Fruit fly (Drosophila melanogaster): ENCODE data around the gene Ntf-2.

Ntf-2 gene

DNA sequence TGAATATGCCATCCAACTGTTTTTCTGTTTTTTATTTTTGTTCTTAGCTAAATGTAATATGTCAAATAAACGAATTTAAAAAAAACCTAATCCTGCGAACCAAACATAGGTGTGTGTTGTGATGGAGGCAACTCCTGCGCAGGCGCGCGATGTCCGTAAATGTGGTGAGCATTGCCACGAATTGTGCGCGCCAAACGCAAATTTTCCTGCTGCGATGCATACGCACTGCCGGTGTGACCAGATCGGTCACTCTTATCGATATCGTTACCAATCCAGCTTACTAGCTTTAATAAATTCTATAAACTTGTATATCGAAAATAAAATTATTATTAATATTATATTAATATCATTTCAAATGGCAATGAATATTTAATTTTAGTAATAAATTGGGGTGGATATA, 631 bp upstream of the Ntf-2 start:
- no peak for TF ChIP-seq ovo (GFP tag; optimal IDR thresholded peaks at IDR 0.05)

DNA sequence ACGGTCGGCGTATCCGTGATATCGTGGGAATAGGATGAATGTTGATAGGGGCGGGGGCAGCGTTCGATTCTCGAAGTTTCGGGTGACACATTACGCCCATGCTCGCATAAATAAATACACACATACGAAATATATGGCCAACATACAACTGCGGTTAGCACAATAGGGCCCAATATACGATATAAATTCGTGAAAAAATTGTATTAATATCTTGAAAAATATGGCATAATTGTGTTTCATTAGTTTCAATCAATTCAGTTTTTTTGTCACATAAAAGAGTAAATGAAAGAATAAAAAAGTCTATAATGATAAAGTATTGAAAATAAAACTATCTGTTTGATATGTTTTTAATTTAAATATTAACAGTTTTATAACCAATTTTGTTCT, 662 bp downstream of the Ntf-2 start:
- no peak for TF ChIP-seq Hr96 (GFP tag; optimal IDR thresholded peaks at IDR 0.05)
- TF ChIP-seq tj (GFP tag; optimal IDR thresholded peaks at IDR 0.05) = peak; percentile 33

DNA sequence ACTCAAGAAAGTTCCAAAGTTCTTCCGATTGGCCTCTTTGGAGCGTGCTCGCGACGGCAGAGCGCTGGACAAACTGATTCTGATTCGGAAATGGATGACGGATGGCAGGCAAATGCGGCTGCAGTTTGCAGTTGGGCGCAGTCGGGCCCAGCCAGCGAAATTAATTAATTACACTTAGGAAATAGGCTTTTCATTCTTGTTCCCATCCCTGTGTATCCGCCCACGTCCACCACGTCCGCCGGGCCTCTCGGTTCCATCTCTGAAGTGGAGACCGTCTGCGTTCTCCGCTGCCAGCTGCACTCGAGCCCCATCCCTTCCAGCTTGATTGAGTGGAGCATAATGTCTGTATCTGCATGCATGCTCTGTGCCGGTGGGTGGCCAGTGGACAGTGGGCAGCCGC, 5.2 kb downstream of the Ntf-2 start, which contains the start of gene CG15449:
Gene CG15449 (minus strand): TSS at position 101 of the 400 bp plus-strand sequence.
- TF ChIP-seq CG12768 (GFP tag; optimal IDR thresholded peaks at IDR 0.05) = no peak
- TF ChIP-seq CG11617 (GFP tag; optimal IDR thresholded peaks at IDR 0.05) = no peak
- TF ChIP-seq bab1 (GFP tag; optimal IDR thresholded peaks at IDR 0.05) = no peak
- no peak for TF ChIP-seq Hr96 (GFP tag; optimal IDR thresholded peaks at IDR 0.05)
- TF ChIP-seq CG14711 (tag; optimal IDR thresholded peaks at IDR 0.05) = no peak
- no peak for TF ChIP-seq pad (GFP tag; optimal IDR thresholded peaks at IDR 0.05)
- no peak for TF ChIP-seq Clk (GFP tag; optimal IDR thresholded peaks at IDR 0.05)
- no peak for TF ChIP-seq Mnt (GFP tag; optimal IDR thresholded peaks at IDR 0.05)
- no peak for TF ChIP-seq CG7045 (GFP tag; optimal IDR thresholded peaks at IDR 0.05)
- TF ChIP-seq Crg-1 (GFP tag; optimal IDR thresholded peaks at IDR 0.05) = no peak
- no peak for TF ChIP-seq ovo (GFP tag; optimal IDR thresholded peaks at IDR 0.05)
- TF ChIP-seq cnc (optimal IDR thresholded peaks at IDR 0.05) = no peak
- no peak for TF ChIP-seq CG33017 (tag; optimal IDR thresholded peaks at IDR 0.05)
- TF ChIP-seq tj (GFP tag; optimal IDR thresholded peaks at IDR 0.05) = no peak

DNA sequence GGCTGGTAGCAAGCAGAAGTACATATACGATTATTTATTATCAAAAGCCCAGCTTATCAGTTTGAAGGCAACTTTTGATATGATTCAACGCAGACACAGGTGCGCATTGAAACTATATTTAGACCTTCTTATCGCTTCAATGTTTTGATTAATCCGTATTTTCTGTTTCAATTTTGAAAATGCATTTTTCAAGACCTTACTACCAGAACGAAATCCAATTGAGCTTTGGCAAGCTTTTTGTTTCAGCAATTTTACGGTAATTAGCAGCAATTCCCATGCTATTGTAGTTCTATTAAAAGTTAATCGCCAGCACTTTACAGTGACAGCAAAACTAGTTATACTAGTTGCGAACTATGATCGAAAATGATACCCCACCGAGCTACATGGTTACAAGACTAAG, 6.6 kb downstream of the Ntf-2 start, which contains the start of gene Mgstl:
Gene Mgstl (plus strand): TSS at position 301 of the 400 bp plus-strand sequence.
- TF ChIP-seq CG5204 (GFP tag; optimal IDR thresholded peaks at IDR 0.05) (peak; percentile 34), kay (GFP tag; ENCODE audit: borderline replicate concordance) (peak; percentile 87), pad (GFP tag; optimal IDR thresholded peaks at IDR 0.05) (no peak)

DNA sequence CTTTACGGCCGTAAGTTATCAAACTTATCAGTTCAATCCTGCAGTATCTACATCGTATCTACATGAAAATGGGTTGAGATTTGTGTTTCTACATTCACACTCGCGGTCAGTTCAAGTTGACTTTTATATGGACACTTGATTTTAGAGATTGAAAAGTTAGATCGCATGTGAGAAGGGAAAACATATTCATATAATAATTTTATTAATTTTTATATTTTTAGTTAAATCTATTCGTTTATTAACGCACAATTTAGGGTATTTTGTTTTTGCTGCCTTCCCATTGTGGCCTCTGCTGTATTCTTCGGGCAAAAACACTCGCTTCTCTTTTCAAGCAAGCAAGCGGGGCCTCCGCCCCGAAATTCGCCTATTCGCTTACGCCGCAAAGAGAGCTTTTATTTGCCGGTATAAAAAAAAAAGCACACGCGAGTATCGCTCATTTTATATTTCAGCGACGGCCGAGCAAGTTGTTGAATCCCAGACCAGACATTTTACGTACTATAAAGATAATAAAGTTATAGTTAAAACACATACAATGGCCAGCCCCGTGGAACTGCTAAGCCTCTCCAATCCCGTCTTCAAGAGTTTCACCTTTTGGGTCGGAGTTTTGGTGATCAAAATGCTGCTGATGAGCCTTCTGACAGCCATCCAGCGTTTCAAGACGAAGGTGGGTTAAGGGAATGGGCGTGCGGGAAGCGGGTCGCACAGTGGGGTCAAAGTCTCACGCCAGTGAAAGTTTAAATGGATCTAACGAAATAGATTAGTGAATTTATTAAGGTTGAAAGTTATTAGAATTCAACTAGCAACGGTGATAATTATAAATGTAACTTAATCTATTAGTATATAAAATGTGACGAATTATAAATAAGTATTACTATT, 7.6 kb downstream of the Ntf-2 start:
- TF ChIP-seq Hr96 (GFP tag; optimal IDR thresholded peaks at IDR 0.05) (peak; percentile 53), Mnt (GFP tag; optimal IDR thresholded peaks at IDR 0.05) (peak; percentile 71), tj (GFP tag; optimal IDR thresholded peaks at IDR 0.05) (peak; percentile 84), ovo (GFP tag; optimal IDR thresholded peaks at IDR 0.05) (peak; percentile 59), Crg-1 (GFP tag; optimal IDR thresholded peaks at IDR 0.05) (no peak), toe (GFP tag; optimal IDR thresholded peaks at IDR 0.05) (peak; percentile 35), CG7045 (GFP tag; optimal IDR thresholded peaks at IDR 0.05) (peak; percentile 79), CG14711 (tag; optimal IDR thresholded peaks at IDR 0.05) (peak; percentile 85), kay (GFP tag; ENCODE audit: borderline replicate concordance) (peak; percentile 78), pad (GFP tag; optimal IDR thresholded peaks at IDR 0.05) (peak; percentile 70), CG11617 (GFP tag; optimal IDR thresholded peaks at IDR 0.05) (peak; percentile 83), CG33017 (tag; optimal IDR thresholded peaks at IDR 0.05) (peak; percentile 82), CG12768 (GFP tag; optimal IDR thresholded peaks at IDR 0.05) (peak; percentile 66), Clk (GFP tag; optimal IDR thresholded peaks at IDR 0.05) (peak; percentile 39), CG5204 (GFP tag; optimal IDR thresholded peaks at IDR 0.05) (peak; percentile 26), cnc (optimal IDR thresholded peaks at IDR 0.05) (no peak), cic (GFP tag; optimal IDR thresholded peaks at IDR 0.05) (peak; percentile 49), CG1620 (GFP tag; optimal IDR thresholded peaks at IDR 0.05) (peak; percentile 46), CG7101 (tag; optimal IDR thresholded peaks at IDR 0.05) (peak; percentile 92), bab1 (GFP tag; optimal IDR thresholded peaks at IDR 0.05) (peak; percentile 85)

DNA sequence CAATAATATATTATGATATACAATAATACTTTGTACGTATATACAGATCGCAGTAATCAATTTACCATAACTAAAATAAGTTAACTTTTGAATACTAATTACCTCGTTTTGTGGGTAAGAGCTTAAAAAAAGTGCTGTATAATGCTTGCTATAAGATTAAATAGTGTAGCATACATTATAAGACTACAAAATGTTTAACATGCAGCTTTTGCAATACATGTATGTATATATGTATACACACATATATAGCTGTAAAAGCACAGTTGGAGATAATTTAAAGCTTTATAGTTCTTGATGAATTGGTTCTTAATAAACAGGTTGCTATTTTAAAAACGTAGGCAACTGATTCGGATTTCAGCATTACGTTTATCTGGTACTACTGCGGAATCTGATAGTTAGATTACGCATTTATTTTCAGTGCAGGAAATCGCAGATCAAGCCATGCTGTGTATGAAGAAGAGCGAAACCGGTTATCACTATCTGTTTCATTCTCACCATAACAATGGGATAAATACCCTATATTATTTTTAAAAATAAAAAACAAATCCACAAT, 9.1 kb downstream of the Ntf-2 start:
- TF ChIP-seq CG1620 (GFP tag; optimal IDR thresholded peaks at IDR 0.05) = no peak
- no peak for TF ChIP-seq CG14711 (tag; optimal IDR thresholded peaks at IDR 0.05)
- TF ChIP-seq cnc (optimal IDR thresholded peaks at IDR 0.05) = peak in 1 of 2 experiments; percentile 76

DNA sequence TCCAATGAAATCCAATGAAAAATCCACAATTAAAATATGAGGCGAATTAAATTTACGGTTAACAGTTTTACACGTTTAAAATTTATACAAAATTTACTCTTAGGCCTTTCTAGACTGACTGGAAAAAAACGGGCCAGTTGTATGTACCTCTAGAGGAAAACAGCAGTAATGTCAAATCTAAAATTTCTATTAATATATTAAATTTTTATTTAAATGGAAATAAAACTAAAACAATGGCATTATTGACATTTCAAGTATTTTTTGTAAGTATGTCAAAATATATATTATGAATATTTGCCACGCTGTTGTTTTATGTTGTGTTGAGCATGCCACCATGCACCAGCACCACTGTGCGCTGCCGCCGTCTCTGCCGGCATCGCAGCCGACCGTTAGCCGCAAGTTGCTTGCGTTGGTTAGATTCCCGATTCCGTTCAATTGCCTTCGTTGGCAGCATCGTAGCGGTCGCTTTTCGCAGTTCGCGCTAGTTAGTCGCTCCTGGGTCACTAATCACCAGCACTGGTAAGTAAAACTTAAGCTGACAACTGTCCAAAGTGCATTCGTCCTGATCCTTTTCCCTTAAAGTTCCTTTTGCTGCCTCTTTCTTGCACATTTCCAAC, 9.7 kb downstream of the Ntf-2 start, which contains the start of gene Cbs:
Gene Cbs (plus strand): TSS at position 308 of the 617 bp plus-strand sequence.
- TF ChIP-seq kay (GFP tag; ENCODE audit: borderline replicate concordance) (peak; percentile 58), CG5204 (GFP tag; optimal IDR thresholded peaks at IDR 0.05) (no peak), cic (GFP tag; optimal IDR thresholded peaks at IDR 0.05) (peak; percentile 36), CG1620 (GFP tag; optimal IDR thresholded peaks at IDR 0.05) (peak; percentile 17), CG14711 (tag; optimal IDR thresholded peaks at IDR 0.05) (peak; percentile 25), Crg-1 (GFP tag; optimal IDR thresholded peaks at IDR 0.05) (peak; percentile 25), Hr96 (GFP tag; optimal IDR thresholded peaks at IDR 0.05) (no peak), cnc (optimal IDR thresholded peaks at IDR 0.05) (no peak), CG33017 (tag; optimal IDR thresholded peaks at IDR 0.05) (peak; percentile 51), toe (GFP tag; optimal IDR thresholded peaks at IDR 0.05) (peak; percentile 34), ovo (GFP tag; optimal IDR thresholded peaks at IDR 0.05) (peak; percentile 94), pad (GFP tag; optimal IDR thresholded peaks at IDR 0.05) (peak; percentile 35), bab1 (GFP tag; optimal IDR thresholded peaks at IDR 0.05) (peak; percentile 33), CG11617 (GFP tag; optimal IDR thresholded peaks at IDR 0.05) (peak; percentile 73), Clk (GFP tag; optimal IDR thresholded peaks at IDR 0.05) (no peak), Mnt (GFP tag; optimal IDR thresholded peaks at IDR 0.05) (peak; percentile 65), CG12768 (GFP tag; optimal IDR thresholded peaks at IDR 0.05) (no peak), CG7045 (GFP tag; optimal IDR thresholded peaks at IDR 0.05) (peak; percentile 61), CG7101 (tag; optimal IDR thresholded peaks at IDR 0.05) (peak; percentile 17), tj (GFP tag; optimal IDR thresholded peaks at IDR 0.05) (peak; percentile 36)
